Fruit fly (Drosophila melanogaster): Measurements from ENCODE around the gene Nepl11.

Nepl11 gene

DNA sequence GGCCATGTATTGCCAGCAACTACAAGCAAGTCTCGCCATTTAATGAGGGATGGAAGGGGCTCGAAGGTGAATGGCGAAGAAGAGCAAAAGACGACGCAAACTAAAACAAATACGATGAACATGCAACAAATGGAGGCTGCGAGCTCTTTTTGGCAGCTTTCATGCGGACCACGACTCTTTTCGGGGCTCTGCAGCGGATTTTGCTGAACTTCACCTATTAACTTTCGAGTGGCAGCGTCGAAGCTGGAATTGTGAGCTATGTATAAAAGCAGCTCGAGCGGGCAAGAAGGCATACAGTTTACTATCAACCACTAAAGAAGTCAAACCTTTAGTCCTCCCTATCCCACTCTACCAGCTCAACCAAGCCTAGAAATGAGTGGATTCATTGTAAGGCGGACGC, 40.2 kb downstream of the Nepl11 start, which contains the start of gene TwdlV:
TwdlV (plus strand) TSS at position 301 of the 400 bp plus-strand sequence.
- TF ChIP-seq pan (optimal IDR thresholded peaks at IDR 0.05) (no peak), usp (GFP tag; optimal IDR thresholded peaks at IDR 0.05) (no peak), CG8478 (optimal IDR thresholded peaks at IDR 0.05) (no peak), Dll (optimal IDR thresholded peaks at IDR 0.05) (no peak), EcR (GFP tag; optimal IDR thresholded peaks at IDR 0.05) (no peak), psq (optimal IDR thresholded peaks at IDR 0.05) (no peak)

DNA sequence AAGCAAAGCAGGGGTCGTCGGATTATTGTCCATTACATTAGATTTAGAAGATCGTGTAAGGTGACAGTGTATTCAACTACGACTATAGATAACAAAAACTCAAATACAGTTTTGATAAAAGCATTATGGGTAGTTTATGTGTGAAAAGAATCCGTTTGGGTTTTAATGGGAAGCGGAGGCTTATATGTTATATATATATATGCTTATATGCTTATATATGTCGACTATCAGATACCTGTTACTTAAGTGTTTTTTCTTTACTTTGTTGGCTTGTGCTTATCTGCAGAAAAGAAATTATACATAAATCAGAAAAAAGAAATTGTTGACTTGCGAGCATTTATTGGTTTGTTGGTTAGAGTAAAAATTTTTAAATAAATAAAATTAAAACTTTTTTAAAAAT, 41.7 kb downstream of the Nepl11 start, which contains the start of gene CG14644:
CG14644 (minus strand) TSS at position 101 of the 400 bp plus-strand sequence.
- no peak for TF ChIP-seq EcR (GFP tag; optimal IDR thresholded peaks at IDR 0.05)
- TF ChIP-seq usp (GFP tag; optimal IDR thresholded peaks at IDR 0.05): no peak
- no peak for TF ChIP-seq Dll (optimal IDR thresholded peaks at IDR 0.05)
- no peak for TF ChIP-seq CG8478 (optimal IDR thresholded peaks at IDR 0.05)
- no peak for TF ChIP-seq psq (optimal IDR thresholded peaks at IDR 0.05)
- TF ChIP-seq pan (optimal IDR thresholded peaks at IDR 0.05): no peak

dm6 chr3R:4251241-4251640, 43.4 kb downstream of the Nepl11 start, which contains the start of gene TwdlG:
TSS of gene TwdlG (minus strand) at chr3R:4251341.
- no peak for TF ChIP-seq CG8478 (optimal IDR thresholded peaks at IDR 0.05)
- no peak for TF ChIP-seq pan (optimal IDR thresholded peaks at IDR 0.05)
- no peak for TF ChIP-seq Dll (optimal IDR thresholded peaks at IDR 0.05)
- TF ChIP-seq psq (optimal IDR thresholded peaks at IDR 0.05): no peak
- no peak for TF ChIP-seq usp (GFP tag; optimal IDR thresholded peaks at IDR 0.05)
- TF ChIP-seq EcR (GFP tag; optimal IDR thresholded peaks at IDR 0.05): no peak

- TF ChIP-seq psq (optimal IDR thresholded peaks at IDR 0.05): no peak
- no peak for TF ChIP-seq pan (optimal IDR thresholded peaks at IDR 0.05)
- no peak for TF ChIP-seq CG8478 (optimal IDR thresholded peaks at IDR 0.05)
- no peak for TF ChIP-seq Dll (optimal IDR thresholded peaks at IDR 0.05)
- no peak for TF ChIP-seq EcR (GFP tag; optimal IDR thresholded peaks at IDR 0.05)
- no peak for TF ChIP-seq usp (GFP tag; optimal IDR thresholded peaks at IDR 0.05)
Measured at dm6 chr3R:4249947-4250346, 44.7 kb downstream of the Nepl11 start.

DNA sequence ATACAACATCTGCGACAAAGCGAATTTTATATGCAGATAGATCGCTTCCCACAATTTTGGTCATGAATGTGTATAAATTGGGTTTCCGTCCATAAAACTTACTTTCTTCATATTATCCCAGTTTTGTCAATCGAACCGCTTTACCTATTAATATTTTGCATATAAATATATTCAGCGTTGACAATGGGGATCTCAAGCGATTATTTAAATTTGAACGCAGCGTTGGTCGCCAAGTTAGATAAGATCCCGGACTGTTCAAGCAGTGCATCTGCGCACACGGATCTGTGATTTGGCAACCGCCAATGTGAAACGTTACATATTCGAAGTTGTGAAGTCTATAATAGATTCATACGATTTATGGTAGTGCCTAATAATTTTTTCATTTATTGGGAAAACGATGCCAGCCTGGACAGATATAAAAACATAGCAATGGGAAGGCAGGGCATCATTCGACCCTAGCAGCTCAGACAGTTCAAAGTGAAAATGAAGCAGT, 48.0 kb downstream of the Nepl11 start, which contains the start of gene TwdlF:
TwdlF (plus strand) TSS at position 443 of the 493 bp plus-strand sequence.
- TF ChIP-seq EcR (GFP tag; optimal IDR thresholded peaks at IDR 0.05) (no peak), Dll (optimal IDR thresholded peaks at IDR 0.05) (no peak), pan (optimal IDR thresholded peaks at IDR 0.05) (no peak), psq (optimal IDR thresholded peaks at IDR 0.05) (no peak), CG8478 (optimal IDR thresholded peaks at IDR 0.05) (no peak), usp (GFP tag; optimal IDR thresholded peaks at IDR 0.05) (no peak)

- no peak for TF ChIP-seq usp (GFP tag; optimal IDR thresholded peaks at IDR 0.05)
- no peak for TF ChIP-seq psq (optimal IDR thresholded peaks at IDR 0.05)
- TF ChIP-seq pan (optimal IDR thresholded peaks at IDR 0.05): no peak
- no peak for TF ChIP-seq CG8478 (optimal IDR thresholded peaks at IDR 0.05)
- TF ChIP-seq Dll (optimal IDR thresholded peaks at IDR 0.05): no peak
- no peak for TF ChIP-seq EcR (GFP tag; optimal IDR thresholded peaks at IDR 0.05)
Measured at dm6 chr3R:4243096-4243940, 51.3 kb downstream of the Nepl11 start, which contains the start of gene CG34305. TSS of gene CG34305 (minus strand) at chr3R:4243146.
